Fruit fly (Drosophila melanogaster): ENCODE measurements around the gene Alg10.

- TF ChIP-seq CG14711 (tag; optimal IDR thresholded peaks at IDR 0.05) (no peak), CG11617 (GFP tag; optimal IDR thresholded peaks at IDR 0.05) (no peak), tj (GFP tag; optimal IDR thresholded peaks at IDR 0.05) (no peak), cic (GFP tag; optimal IDR thresholded peaks at IDR 0.05) (no peak), CG1620 (GFP tag; optimal IDR thresholded peaks at IDR 0.05) (no peak), CG7101 (tag; optimal IDR thresholded peaks at IDR 0.05) (no peak)
Measured at dm6 chr3L:11124841-11125240, 39.9 kb upstream of the Alg10 start.
